Worm (Caenorhabditis elegans): ENCODE measurements around the gene srbc-60.

DNA sequence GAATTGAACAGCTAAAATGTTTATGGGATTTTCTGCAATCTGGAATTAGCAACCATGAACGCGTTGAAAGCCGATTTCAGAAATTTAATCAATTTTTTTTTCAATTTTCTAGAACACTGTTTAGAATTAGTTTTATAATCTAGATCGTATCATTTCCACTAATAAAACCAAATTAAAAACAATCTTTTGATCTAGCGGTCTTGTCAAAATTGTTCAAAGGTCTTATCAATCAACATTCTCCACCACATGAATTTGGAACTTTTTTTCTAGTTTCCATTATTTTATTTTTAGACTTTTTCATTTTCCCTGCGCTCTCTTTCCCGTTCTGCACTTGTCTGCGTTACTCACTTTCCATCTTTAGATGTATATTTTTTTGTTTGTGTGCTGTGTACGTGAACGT, 17.8 kb upstream of the srbc-60 start, which contains the start of gene srp-2:
- TF ChIP-seq lin-15B (tag; optimal IDR thresholded peaks at IDR 0.05) = no peak
- TF ChIP-seq fkh-10 (GFP tag; optimal IDR thresholded peaks at IDR 0.05) = no peak
- TF ChIP-seq nhr-12 (tag; optimal IDR thresholded peaks at IDR 0.05) = no peak
- no peak for TF ChIP-seq zag-1 (tag; optimal IDR thresholded peaks at IDR 0.05)

All from whole organism, L1 larva.